Worm (Caenorhabditis elegans) whole organism, L1 larva: ENCODE measurements around the gene F33C8.2.

ENCODE experiments used
- fos-1 ChIP-seq: fragments of 150-350 bp; optimal IDR thresholded peaks from 2 replicates; lab custom pipeline; 2014; ENCODE audit warnings: missing biosample characterization, missing genetic modification characterization
- lin-35 ChIP-seq, 2 experiments: fragments of 150-350 bp; optimal IDR thresholded peaks; 2 replicates each; lab custom pipeline; 2014; ENCODE audit warnings: missing biosample characterization in 2 of 2, missing genetic modification characterization in 2 of 2, missing genetic modification reagents in 2 of 2
- lsy-2 ChIP-seq, 2 experiments: fragments of 150-350 bp; optimal IDR thresholded peaks; 2 replicates each; lab custom pipeline; 2014; ENCODE audit warnings: missing biosample characterization in 2 of 2, missing genetic modification characterization in 2 of 2
- nhr-11 ChIP-seq: fragments of 150-350 bp; optimal IDR thresholded peaks from 2 replicates; lab custom pipeline; 2014; ENCODE audit warnings: missing biosample characterization, missing genetic modification characterization
- nhr-76 ChIP-seq: sonication (generic microtip); optimal IDR thresholded peaks from 2 replicates; lab custom pipeline; 2017; ENCODE audit warnings: missing biosample characterization, missing genetic modification characterization
- tbx-2 ChIP-seq: sonication (generic microtip); optimal IDR thresholded peaks from 2 replicates; lab custom pipeline; 2016; ENCODE audit warnings: missing genetic modification characterization, missing compliant biosample characterization
- ztf-4 ChIP-seq: fragments of 150-350 bp; optimal IDR thresholded peaks from 2 replicates; lab custom pipeline; 2014; ENCODE audit warnings: missing biosample characterization, missing genetic modification characterization

ce11 chrX:14746948-14747347 lies 25.8 kb downstream of the F33C8.2 start, which contains the start of gene C05G5.2:
- peak; percentile 87 to 90 for TF ChIP-seq lsy-2 (tag; optimal IDR thresholded peaks at IDR 0.05; lab: Kevin White, UChicago)
- TF ChIP-seq lin-35 (GFP tag; optimal IDR thresholded peaks at IDR 0.05; lab: Kevin White, UChicago) = peak; percentile 71 to 87
- TF ChIP-seq nhr-76 = no peak
- TF ChIP-seq nhr-11 = no peak
- peak; percentile 84 for TF ChIP-seq tbx-2
- peak; percentile 36 for TF ChIP-seq fos-1 (tag; lab: Kevin White, UChicago)
- peak; percentile 14 for TF ChIP-seq ztf-4 (tag; lab: Kevin White, UChicago)
